Fruit fly (Drosophila melanogaster) whole organism, prepupa: ENCODE results near the gene CG31957.

ENCODE experiments used
- Blimp-1 ChIP-seq: fragments of 200-800 bp; sonication (Bioruptor generic); optimal IDR thresholded peaks from 3 replicates; lab custom pipeline; 2017; ENCODE audit warnings: missing biosample characterization, missing genetic modification characterization, mild to moderate bottlenecking, moderate library complexity, missing genetic modification reagents
- CG6808 ChIP-seq: fragments of 200-800 bp; sonication (Bioruptor generic); optimal IDR thresholded peaks from 3 replicates; lab custom pipeline; 2017; ENCODE audit warnings: missing biosample characterization, missing genetic modification characterization, mild to moderate bottlenecking, moderate library complexity, missing genetic modification reagents
- CG8319 ChIP-seq: fragments of 200-800 bp; sonication (Bioruptor generic); optimal IDR thresholded peaks from 3 replicates; lab custom pipeline; 2016; ENCODE audit warnings: missing biosample characterization, missing genetic modification characterization
- Eip75B ChIP-seq: fragments of 200-800 bp; sonication (Bioruptor generic); optimal IDR thresholded peaks from 3 replicates; lab custom pipeline; 2016; ENCODE audit warnings: missing biosample characterization, missing genetic modification characterization
- Gug ChIP-seq: fragments of 200-800 bp; sonication (Bioruptor generic); IDR thresholded peaks from 2 replicates; pipeline ENCODE4 v1.3.6; 2022; ENCODE audit warnings: missing biosample characterization, missing genetic modification characterization
- Hr4 ChIP-seq: fragments of 200-800 bp; sonication (Bioruptor generic); optimal IDR thresholded peaks from 3 replicates; lab custom pipeline; 2016; ENCODE audit warnings: missing biosample characterization, missing genetic modification characterization
- Smox ChIP-seq: fragments of 200-800 bp; sonication (Bioruptor generic); optimal IDR thresholded peaks from 3 replicates; lab custom pipeline; 2016; ENCODE audit warnings: missing biosample characterization, missing genetic modification characterization
- Sox14 ChIP-seq: fragments of 200-800 bp; sonication (Bioruptor generic); optimal IDR thresholded peaks from 3 replicates; lab custom pipeline; 2016; ENCODE audit warnings: missing biosample characterization, missing genetic modification characterization
- Sox15 ChIP-seq: fragments of 200-800 bp; sonication (Bioruptor generic); optimal IDR thresholded peaks from 3 replicates; lab custom pipeline; 2016; ENCODE audit warnings: missing biosample characterization, missing genetic modification characterization
- dsx ChIP-seq: fragments of 200-800 bp; optimal IDR thresholded peaks from 3 replicates; lab custom pipeline; 2019; ENCODE audit warnings: missing biosample characterization, mild to moderate bottlenecking, missing genetic modification characterization, moderate library complexity; ENCODE audit not compliant: poor library complexity, severe bottlenecking
- ss ChIP-seq, 2 experiments: fragments of 200-800 bp; sonication (Bioruptor generic); optimal IDR thresholded peaks; 2 replicates in 1 of 2; 3 replicates in 1 of 2; lab custom pipeline; 2017 to 2018; ENCODE audit warnings: mild to moderate bottlenecking in 2 of 2, missing biosample characterization in 2 of 2, missing genetic modification characterization in 2 of 2, moderate library complexity in 1 of 2
- vri ChIP-seq: fragments of 200-800 bp; sonication (Bioruptor generic); optimal IDR thresholded peaks from 3 replicates; lab custom pipeline; 2016; ENCODE audit warnings: missing biosample characterization, mild to moderate bottlenecking, missing genetic modification characterization

dm6 chr2L:3880048-3880447 is 7.8 kb upstream of the CG31957 start:
- TF ChIP-seq Hr4 (GFP tag; lab: Kevin White, UChicago) (no peak), Sox14 (no peak), Gug (no peak), Sox15 (GFP tag; lab: Kevin White, UChicago) (no peak), CG8319 (GFP tag; lab: Kevin White, UChicago) (no peak), Smox (GFP tag; lab: Kevin White, UChicago) (no peak), CG6808 (GFP tag; lab: Kevin White, UChicago) (no peak), vri (GFP tag; lab: Kevin White, UChicago) (peak; percentile 50), dsx (GFP tag; lab: Kevin White, UChicago) (no peak), Blimp-1 (GFP tag; lab: Kevin White, UChicago) (no peak), Eip75B (no peak), ss (GFP tag; optimal IDR thresholded peaks at IDR 0.05; lab: Kevin White, UChicago) (no peak)
